Worm (Caenorhabditis elegans): ENCODE data around the gene B0393.4.

Gene B0393.4

ce11 chrIII:4796039-4796438 lies 32.6 kb upstream of the B0393.4 start (continued):
- TF ChIP-seq hmg-1.2 (GFP tag; IDR thresholded peaks at IDR 0.05), result peak; percentile 84
- TF ChIP-seq F57A8.1 (GFP tag; optimal IDR thresholded peaks at IDR 0.05), result no peak
- TF ChIP-seq atf-7 (tag; optimal IDR thresholded peaks at IDR 0.05), result no peak
- TF ChIP-seq let-526 (GFP tag; IDR thresholded peaks at IDR 0.05), result 0 out of 2 replicates have a peak, but pooled peaks have one; percentile 36
- peak; percentile 48 for TF ChIP-seq tbp1 (GFP tag; optimal IDR thresholded peaks at IDR 0.05)
- no peak for TF ChIP-seq ceh-100 (GFP tag; IDR thresholded peaks at IDR 0.05)
- no peak for TF ChIP-seq nhr-120 (GFP tag; IDR thresholded peaks at IDR 0.05)
- no peak for TF ChIP-seq lag-1 (GFP tag; IDR thresholded peaks at IDR 0.05)
- TF ChIP-seq F23B12.7 (tag; optimal IDR thresholded peaks at IDR 0.05; ENCODE audit: insufficient read depth), result peak; percentile 15
- TF ChIP-seq lsy-27 (tag; optimal IDR thresholded peaks at IDR 0.05; ENCODE audit: borderline replicate concordance, insufficient read depth), result no peak
- TF ChIP-seq nhr-90 (tag; optimal IDR thresholded peaks at IDR 0.05), result no peak
- no peak for TF ChIP-seq F49E8.2 (tag; optimal IDR thresholded peaks at IDR 0.05; ENCODE audit: insufficient read depth)
- peak; percentile 19 for TF ChIP-seq tlf-1 (GFP tag; optimal IDR thresholded peaks at IDR 0.05)
- TF ChIP-seq snpc-1.1 (tag; optimal IDR thresholded peaks at IDR 0.05; ENCODE audit: insufficient read depth), result peak; percentile 30
- TF ChIP-seq K11D2.4 (GFP tag; IDR thresholded peaks at IDR 0.05), result peak; percentile 20; the same call in 1 of the 2 replicates
- peak; percentile 92 for TF ChIP-seq attf-5 (GFP tag; optimal IDR thresholded peaks at IDR 0.05)
- no peak for TF ChIP-seq efl-1 (GFP tag; optimal IDR thresholded peaks at IDR 0.05)
- TF ChIP-seq repo-1 (tag; optimal IDR thresholded peaks at IDR 0.05), result peak; percentile 18
- TF ChIP-seq Y53G8AR.9 (GFP tag; conservative IDR thresholded peaks at IDR 0.05), result 0 out of 2 replicates have a peak, but pooled peaks have one; percentile 51
- TF ChIP-seq hsf-1 (GFP tag; IDR thresholded peaks at IDR 0.05), result peak; percentile 46; the same call in 1 of the 2 replicates
- peak; percentile 69 for TF ChIP-seq nhr-80 (tag; optimal IDR thresholded peaks at IDR 0.05)
- peak; percentile 73 for TF ChIP-seq athp-1 (tag; optimal IDR thresholded peaks at IDR 0.05)
- TF ChIP-seq ZK185.1 (tag; optimal IDR thresholded peaks at IDR 0.05; ENCODE audit: poor library complexity, severe bottlenecking), result peak; percentile 47
- peak; percentile 65 for TF ChIP-seq nfyb-1 (GFP tag; IDR thresholded peaks at IDR 0.05)

- TF ChIP-seq dox-1 (GFP tag; IDR thresholded peaks at IDR 0.05) (no peak), die-1 (tag; optimal IDR thresholded peaks at IDR 0.05) (no peak), madf-6 (GFP tag; IDR thresholded peaks at IDR 0.05) (peak; percentile 88), gei-17 (GFP tag; optimal IDR thresholded peaks at IDR 0.05) (no peak), ceh-27 (GFP tag; optimal IDR thresholded peaks at IDR 0.05) (no peak), attf-6 (GFP tag; IDR thresholded peaks at IDR 0.05) (no peak), chd-7 (tag; optimal IDR thresholded peaks at IDR 0.05) (no peak), repo-1 (tag; optimal IDR thresholded peaks at IDR 0.05) (no peak), B0019.2 (GFP tag; conservative IDR thresholded peaks at IDR 0.05) (no peak), ztf-3 (GFP tag; optimal IDR thresholded peaks at IDR 0.05) (no peak), D2030.7 (GFP tag; IDR thresholded peaks at IDR 0.05) (peak; percentile 46), T26A5.8 (tag; optimal IDR thresholded peaks at IDR 0.05) (no peak), Y56A3A.18 (GFP tag; IDR thresholded peaks at IDR 0.05) (no peak), C06A6.2 (GFP tag; conservative IDR thresholded peaks at IDR 0.05) (no peak), somi-1 (GFP tag; optimal IDR thresholded peaks at IDR 0.05) (no peak), hmg-20 (GFP tag; IDR thresholded peaks at IDR 0.05) (no peak), K11D2.4 (GFP tag; IDR thresholded peaks at IDR 0.05) (no peak), lsy-27 (tag; optimal IDR thresholded peaks at IDR 0.05; ENCODE audit: borderline replicate concordance, insufficient read depth) (no peak), akir-1 (GFP tag; optimal IDR thresholded peaks at IDR 0.05) (no peak), nhr-90 (tag; optimal IDR thresholded peaks at IDR 0.05) (no peak), egrh-3 (GFP tag; IDR thresholded peaks at IDR 0.05) (no peak), ceh-91 (GFP tag; IDR thresholded peaks at IDR 0.05) (peak; percentile 59), rec-8 (tag; optimal IDR thresholded peaks at IDR 0.05) (no peak), efl-1 (GFP tag; optimal IDR thresholded peaks at IDR 0.05) (peak; percentile 87), madf-10 (tag; optimal IDR thresholded peaks at IDR 0.05) (no peak), ZK185.1 (tag; optimal IDR thresholded peaks at IDR 0.05; ENCODE audit: poor library complexity, severe bottlenecking) (no peak), attf-3 (GFP tag; conservative IDR thresholded peaks at IDR 0.05) (no peak), ztf-26 (tag; optimal IDR thresholded peaks at IDR 0.05) (no peak)
Observed at ce11 chrIII:4792560-4793136, 29.2 kb upstream of the B0393.4 start, which contains the start of gene mip-1. Gene mip-1, plus strand, starts transcription at chrIII:4793086.

Measured in whole organism, young adult.